Worm (Caenorhabditis elegans): ENCODE results near the gene mix-1.

mix-1 gene

ce11 chrII:10868670-10869246 lies 44.7 kb downstream of the mix-1 start, which contains the start of the genes gmps-1 and cap-2 (continued):
- peak; percentile 98 for TF ChIP-seq swsn-7 (tag; optimal IDR thresholded peaks at IDR 0.05)
- peak; percentile 92 for TF ChIP-seq ceh-88 (GFP tag; IDR thresholded peaks at IDR 0.05)
- peak; percentile 96 for TF ChIP-seq fkh-8 (tag; optimal IDR thresholded peaks at IDR 0.05)
- peak; percentile 96 for TF ChIP-seq egl-13 (tag; optimal IDR thresholded peaks at IDR 0.05)
- peak; percentile 94 for TF ChIP-seq pax-3 (tag; optimal IDR thresholded peaks at IDR 0.05)
- TF ChIP-seq hlh-17 (GFP tag; optimal IDR thresholded peaks at IDR 0.05; ENCODE audit: borderline replicate concordance) = no peak
- TF ChIP-seq nhr-11 (tag; optimal IDR thresholded peaks at IDR 0.05) = peak; percentile 92
- no peak for TF ChIP-seq ceh-63 (GFP tag; optimal IDR thresholded peaks at IDR 0.05)
- peak in 4 of 6 experiments; percentile 23 to 86 (median 46) for TF ChIP-seq elt-3 (tag; optimal IDR thresholded peaks at IDR 0.05)
- peak; percentile 100 for TF ChIP-seq lsy-2 (tag; optimal IDR thresholded peaks at IDR 0.05)
- no peak for TF ChIP-seq tlp-1 (tag; optimal IDR thresholded peaks at IDR 0.05)
- TF ChIP-seq pqm-1 (tag; optimal IDR thresholded peaks at IDR 0.05) = no peak
- peak; percentile 78 for TF ChIP-seq zag-1 (tag; optimal IDR thresholded peaks at IDR 0.05)
- peak; percentile 83 to 89 (median 87) for TF ChIP-seq dpl-1 (GFP tag; optimal IDR thresholded peaks at IDR 0.05)
- TF ChIP-seq egl-27 (tag; optimal IDR thresholded peaks at IDR 0.05) = peak; percentile 31 to 64
- peak; percentile 95 for TF ChIP-seq jun-1 (tag; optimal IDR thresholded peaks at IDR 0.05)
- peak in 1 of 2 experiments; percentile 86 for TF ChIP-seq mdl-1 (tag; optimal IDR thresholded peaks at IDR 0.05)
- peak; percentile 98 for TF ChIP-seq nhr-85 (tag)
- TF ChIP-seq lin-13 (GFP tag; optimal IDR thresholded peaks at IDR 0.05) = peak; percentile 95
- peak; percentile 90 for TF ChIP-seq nhr-77 (tag; optimal IDR thresholded peaks at IDR 0.05)
- peak; percentile 86 to 91 for TF ChIP-seq lin-35 (GFP tag; optimal IDR thresholded peaks at IDR 0.05)
- TF ChIP-seq hpl-2 (GFP tag; optimal IDR thresholded peaks at IDR 0.05) = peak; percentile 91
- TF ChIP-seq skn-1 (tag; optimal IDR thresholded peaks at IDR 0.05) = peak; percentile 96
- TF ChIP-seq Y116A8C.19 (tag; optimal IDR thresholded peaks at IDR 0.05; ENCODE audit: borderline replicate concordance) = no peak
- TF ChIP-seq rnt-1 (tag; optimal IDR thresholded peaks at IDR 0.05) = peak; percentile 98
- peak; percentile 63 for TF ChIP-seq vab-15 (tag; optimal IDR thresholded peaks at IDR 0.05)
- peak; percentile 91 for TF ChIP-seq lir-3 (tag; optimal IDR thresholded peaks at IDR 0.05; ENCODE audit: poor library complexity)
- TF ChIP-seq tbx-2 (tag; optimal IDR thresholded peaks at IDR 0.05) = peak; percentile 97
- TF ChIP-seq xbp-1 (tag; optimal IDR thresholded peaks at IDR 0.05) = peak; percentile 96
- TF ChIP-seq unc-130 (tag; optimal IDR thresholded peaks at IDR 0.05) = peak; percentile 89
- TF ChIP-seq fkh-4 (tag; optimal IDR thresholded peaks at IDR 0.05; ENCODE audit: borderline replicate concordance) = peak; percentile 85
- peak; percentile 91 for TF ChIP-seq sox-4 (tag; optimal IDR thresholded peaks at IDR 0.05)
- TF ChIP-seq ceh-8 (GFP tag; optimal IDR thresholded peaks at IDR 0.05) = peak; percentile 94
- peak; percentile 98 for TF ChIP-seq nhr-47 (tag; optimal IDR thresholded peaks at IDR 0.05)
- peak; percentile 95 for TF ChIP-seq mab-9 (GFP tag; IDR thresholded peaks at IDR 0.05)
- TF ChIP-seq C34B4.2 (tag; optimal IDR thresholded peaks at IDR 0.05) = peak; percentile 88
- TF ChIP-seq nhr-76 (tag; optimal IDR thresholded peaks at IDR 0.05) = no peak
- peak; percentile 95 to 97 for TF ChIP-seq efl-1 (optimal IDR thresholded peaks at IDR 0.05)
- peak; percentile 83 to 99 for TF ChIP-seq efl-1 (GFP tag; optimal IDR thresholded peaks at IDR 0.05 in 1 of 2)
- TF ChIP-seq isw-1 (GFP tag; IDR thresholded peaks at IDR 0.05) = peak; percentile 97
- TF ChIP-seq hlh-4 (tag; optimal IDR thresholded peaks at IDR 0.05) = no peak
- TF ChIP-seq lin-39 (tag; optimal IDR thresholded peaks at IDR 0.05) = peak; percentile 97
- TF ChIP-seq blmp-1 (tag; optimal IDR thresholded peaks at IDR 0.05) = peak; percentile 81
- TF ChIP-seq elt-2 (tag; optimal IDR thresholded peaks at IDR 0.05) = peak; percentile 87
- TF ChIP-seq nhr-12 (tag; optimal IDR thresholded peaks at IDR 0.05) = no peak
- no peak for TF ChIP-seq nhr-28 (tag; optimal IDR thresholded peaks at IDR 0.05)
- peak; percentile 78 for TF ChIP-seq unc-62 (GFP tag; optimal IDR thresholded peaks at IDR 0.05)
- no peak for TF ChIP-seq sptf-1 (tag; optimal IDR thresholded peaks at IDR 0.05)
